Fruit fly (Drosophila melanogaster) whole organism, wandering third instar larva: ENCODE results near the gene Sry-delta.

Experiments used
- Abd-B ChIP-seq: fragments of >200 bp; optimal IDR thresholded peaks from 2 replicates; lab custom pipeline; 2017; ENCODE audit warnings: missing biosample characterization, missing genetic modification characterization
- CG32264 ChIP-seq: fragments of 200-800 bp; sonication (Bioruptor generic); optimal IDR thresholded peaks from 2 replicates; lab custom pipeline; 2016; ENCODE audit warnings: missing biosample characterization, missing genetic modification characterization
- CG9705 ChIP-seq: fragments of 200-800 bp; sonication (Bioruptor generic); optimal IDR thresholded peaks from 2 replicates; lab custom pipeline; 2018; ENCODE audit warnings: missing biosample characterization, mild to moderate bottlenecking, missing genetic modification characterization
- CrebA ChIP-seq: fragments of 200-800 bp; sonication (Bioruptor generic); optimal IDR thresholded peaks from 2 replicates; lab custom pipeline; 2016; ENCODE audit warnings: missing biosample characterization, mild to moderate bottlenecking, missing genetic modification characterization, borderline replicate concordance
- Dfd ChIP-seq: fragments of >200 bp; optimal IDR thresholded peaks from 2 replicates; lab custom pipeline; 2017; ENCODE audit warnings: missing biosample characterization, missing genetic modification characterization
- Dif ChIP-seq: fragments of 200-275, 200-300 bp; sonication (Bioruptor generic); optimal IDR thresholded peaks from 2 replicates; lab custom pipeline; 2018; ENCODE audit warnings: missing biosample characterization, missing genetic modification characterization; ENCODE audit not compliant: partially characterized antibody
- GATAd ChIP-seq: sonication (Bioruptor generic); optimal IDR thresholded peaks from 2 replicates; lab custom pipeline; 2016; ENCODE audit warnings: missing biosample characterization, missing genetic modification characterization
- HLH106 ChIP-seq: fragments of 200-800 bp; optimal IDR thresholded peaks from 3 replicates; lab custom pipeline; 2019; ENCODE audit warnings: missing biosample characterization, mild to moderate bottlenecking, missing genetic modification characterization, moderate library complexity
- Hnf4 ChIP-seq: fragments of 200-800 bp; sonication (Bioruptor generic); optimal IDR thresholded peaks from 2 replicates; lab custom pipeline; 2016; ENCODE audit warnings: missing biosample characterization, mild to moderate bottlenecking, missing genetic modification characterization
- Hr78 ChIP-seq: fragments of >200 bp; optimal IDR thresholded peaks from 2 replicates; lab custom pipeline; 2017; ENCODE audit warnings: missing biosample characterization, missing genetic modification characterization
- Hr83 ChIP-seq: fragments of 200-300 bp; sonication (Bioruptor generic); optimal IDR thresholded peaks from 2 replicates; lab custom pipeline; 2016; ENCODE audit warnings: missing biosample characterization, mild to moderate bottlenecking, missing genetic modification characterization, moderate library complexity; ENCODE audit not compliant: poor library complexity, severe bottlenecking
- Jra ChIP-seq: sonication (Bioruptor generic); optimal IDR thresholded peaks from 2 replicates; lab custom pipeline; 2016; ENCODE audit warnings: missing biosample characterization, missing genetic modification characterization
- Mio ChIP-seq: sonication (Bioruptor generic); optimal IDR thresholded peaks from 2 replicates; lab custom pipeline; 2016; ENCODE audit warnings: missing biosample characterization, missing genetic modification characterization
- Myc ChIP-seq: fragments of >200 bp; optimal IDR thresholded peaks from 2 replicates; lab custom pipeline; 2017
- N ChIP-seq: fragments of >200 bp; optimal IDR thresholded peaks from 2 replicates; lab custom pipeline; 2018; ENCODE audit warnings: missing biosample characterization, missing external identifiers, missing genetic modification characterization
- Rel ChIP-seq, 2 experiments: fragments of 200-800 bp; sonication (Bioruptor generic) in 1 of 2; optimal IDR thresholded peaks; 2 replicates in 1 of 2; 3 replicates in 1 of 2; lab custom pipeline; 2016 to 2019; ENCODE audit warnings: mild to moderate bottlenecking in 2 of 2, missing biosample characterization in 2 of 2, missing genetic modification characterization in 2 of 2, moderate library complexity in 1 of 2
- Sp1 ChIP-seq: fragments of 200-800 bp; sonication (Bioruptor generic); optimal IDR thresholded peaks from 3 replicates; lab custom pipeline; 2019; ENCODE audit warnings: missing biosample characterization, mild to moderate bottlenecking, missing genetic modification characterization, moderate library complexity
- Vsx2 ChIP-seq: fragments of 200-300, 225-300 bp; sonication (Bioruptor generic); optimal IDR thresholded peaks from 2 replicates; lab custom pipeline; 2018; ENCODE audit warnings: missing biosample characterization, missing genetic modification characterization; ENCODE audit not compliant: partially characterized antibody
- br ChIP-seq: fragments of 200-800 bp; sonication (Bioruptor generic); optimal IDR thresholded peaks from 2 replicates; lab custom pipeline; 2016; ENCODE audit warnings: missing biosample characterization, missing genetic modification characterization
- brk ChIP-seq: fragments of 200-800 bp; sonication (Bioruptor generic); optimal IDR thresholded peaks from 2 replicates; lab custom pipeline; 2016; ENCODE audit warnings: missing biosample characterization, mild to moderate bottlenecking, missing genetic modification characterization
- dl ChIP-seq, 2 experiments: fragments of 175-275, 200-275 bp in 1 of 2; fragments of 200-275 bp in 1 of 2; sonication (Bioruptor generic); optimal IDR thresholded peaks; lab custom pipeline; 2018; ENCODE audit warnings: mild to moderate bottlenecking in 2 of 2, missing biosample characterization in 2 of 2, missing genetic modification characterization in 2 of 2, moderate library complexity in 2 of 2; ENCODE audit not compliant: partially characterized antibody in 2 of 2, insufficient read depth in 1 of 2
- dmrt93B ChIP-seq: fragments of 200-800 bp; sonication (Bioruptor generic); optimal IDR thresholded peaks from 2 replicates; lab custom pipeline; 2018; ENCODE audit warnings: missing biosample characterization, mild to moderate bottlenecking, missing genetic modification characterization
- dsf ChIP-seq: sonication (Bioruptor generic); optimal IDR thresholded peaks from 2 replicates; lab custom pipeline; 2016; ENCODE audit warnings: missing biosample characterization, missing genetic modification characterization, borderline replicate concordance
- ey ChIP-seq: fragments of 200-800 bp; sonication (Bioruptor generic); optimal IDR thresholded peaks from 2 replicates; lab custom pipeline; 2016; ENCODE audit warnings: missing biosample characterization, missing genetic modification characterization
- foxo ChIP-seq, 2 experiments: fragments of 200-800 bp; sonication (Bioruptor generic); optimal IDR thresholded peaks; 2 replicates in 1 of 2; 3 replicates in 1 of 2; lab custom pipeline; 2016 to 2017; ENCODE audit warnings: missing biosample characterization in 2 of 2, missing genetic modification characterization in 2 of 2
- fru ChIP-seq: fragments of 200-800 bp; sonication (Bioruptor generic); optimal IDR thresholded peaks from 3 replicates; lab custom pipeline; 2016; ENCODE audit warnings: missing biosample characterization, mild to moderate bottlenecking, missing genetic modification characterization
- h ChIP-seq: fragments of 200-800 bp; sonication (Bioruptor generic); optimal IDR thresholded peaks from 3 replicates; lab custom pipeline; 2016; ENCODE audit warnings: missing biosample characterization, mild to moderate bottlenecking, missing genetic modification characterization
- jim ChIP-seq: fragments of 175-275, 200-325 bp; sonication (Bioruptor generic); optimal IDR thresholded peaks from 2 replicates; lab custom pipeline; 2016; ENCODE audit warnings: missing biosample characterization, mild to moderate bottlenecking, missing genetic modification characterization
- lola ChIP-seq: fragments of >200 bp; optimal IDR thresholded peaks from 2 replicates; lab custom pipeline; 2017; ENCODE audit warnings: missing biosample characterization, missing genetic modification characterization
- psq ChIP-seq: fragments of 200-800 bp; sonication (Bioruptor generic); optimal IDR thresholded peaks from 3 replicates; lab custom pipeline; 2017; ENCODE audit warnings: missing biosample characterization, mild to moderate bottlenecking, missing genetic modification characterization, moderate library complexity
- rgr ChIP-seq: fragments of 200-800 bp; sonication (Bioruptor generic); optimal IDR thresholded peaks from 3 replicates; lab custom pipeline; 2016; ENCODE audit warnings: missing biosample characterization, mild to moderate bottlenecking, missing genetic modification characterization
- sage ChIP-seq: fragments of 200-800 bp; sonication (Bioruptor generic); optimal IDR thresholded peaks from 2 replicates; lab custom pipeline; 2016; ENCODE audit warnings: missing biosample characterization, mild to moderate bottlenecking, missing genetic modification characterization
- sv ChIP-seq: fragments of 200-800 bp; sonication (Bioruptor generic); optimal IDR thresholded peaks from 3 replicates; lab custom pipeline; 2016; ENCODE audit warnings: missing biosample characterization, missing genetic modification characterization
- tai ChIP-seq: sonication (Bioruptor generic); optimal IDR thresholded peaks from 2 replicates; lab custom pipeline; 2016; ENCODE audit warnings: missing biosample characterization, missing genetic modification characterization
- usp ChIP-seq: fragments of >200 bp; optimal IDR thresholded peaks from 2 replicates; lab custom pipeline; 2017; ENCODE audit warnings: missing biosample characterization, missing genetic modification characterization
- woc ChIP-seq: sonication (Bioruptor generic); optimal IDR thresholded peaks from 2 replicates; lab custom pipeline; 2016; ENCODE audit warnings: missing biosample characterization, mild to moderate bottlenecking, missing genetic modification characterization

Sry-delta gene

dm6 chr3R:30083215-30083614, 40.1 kb downstream of the Sry-delta start:
- no peak for TF ChIP-seq lola (GFP tag; lab: Kevin White, UChicago)
- TF ChIP-seq psq (GFP tag; lab: Kevin White, UChicago) = peak; percentile 27
- no peak for TF ChIP-seq Rel (GFP tag; optimal IDR thresholded peaks at IDR 0.05; lab: Kevin White, UChicago)
- no peak for TF ChIP-seq Rel (tag; optimal IDR thresholded peaks at IDR 0.05; lab: Kevin White, UChicago)
- peak; percentile 42 for TF ChIP-seq ey (GFP tag; lab: Kevin White, UChicago)
- no peak for TF ChIP-seq CG32264 (GFP tag; lab: Kevin White, UChicago)
- TF ChIP-seq dsf (GFP tag; lab: Kevin White, UChicago) = no peak
- TF ChIP-seq woc (GFP tag; lab: Kevin White, UChicago) = no peak
- TF ChIP-seq Hr78 (GFP tag; lab: Kevin White, UChicago) = no peak
- no peak for TF ChIP-seq usp
- TF ChIP-seq brk = no peak
- no peak for TF ChIP-seq Jra (GFP tag; lab: Kevin White, UChicago)
- TF ChIP-seq Sp1 (GFP tag; lab: Kevin White, UChicago) = peak; percentile 15
- no peak for TF ChIP-seq Hnf4
- TF ChIP-seq HLH106 (tag; lab: Kevin White, UChicago) = peak; percentile 57
- TF ChIP-seq rgr = peak; percentile 29
- TF ChIP-seq tai (GFP tag; lab: Kevin White, UChicago) = no peak
- no peak for TF ChIP-seq fru
- no peak for TF ChIP-seq Myc
- TF ChIP-seq Mio (GFP tag; lab: Kevin White, UChicago) = no peak
- TF ChIP-seq CG9705 (GFP tag; lab: Kevin White, UChicago) = no peak
- TF ChIP-seq Hr83 (GFP tag; lab: Kevin White, UChicago) = no peak
- TF ChIP-seq sv (GFP tag; lab: Kevin White, UChicago) = no peak
- peak; percentile 2 for TF ChIP-seq br (GFP tag; lab: Kevin White, UChicago)
- peak in 1 of 2 experiments; percentile 3 for TF ChIP-seq foxo (GFP tag; optimal IDR thresholded peaks at IDR 0.05; lab: Kevin White, UChicago)
- peak; percentile 40 for TF ChIP-seq h
- TF ChIP-seq sage (GFP tag; lab: Kevin White, UChicago) = no peak
- TF ChIP-seq Dif (GFP tag; lab: Kevin White, UChicago) = no peak
- TF ChIP-seq dmrt93B = no peak
- TF ChIP-seq jim (GFP tag; lab: Kevin White, UChicago) = no peak
- TF ChIP-seq CrebA = no peak

dm6 chr3R:30084137-30084536, 41.0 kb downstream of the Sry-delta start:
- TF ChIP-seq CG32264 (GFP tag; lab: Kevin White, UChicago) = no peak
- TF ChIP-seq psq (GFP tag; lab: Kevin White, UChicago) = no peak
- no peak for TF ChIP-seq GATAd (GFP tag; lab: Kevin White, UChicago)
- TF ChIP-seq dmrt93B = no peak
- TF ChIP-seq fru = no peak
- TF ChIP-seq Vsx2 = no peak
- no peak for TF ChIP-seq foxo (GFP tag; optimal IDR thresholded peaks at IDR 0.05; lab: Kevin White, UChicago)
- no peak for TF ChIP-seq sage (GFP tag; lab: Kevin White, UChicago)
- no peak for TF ChIP-seq Jra (GFP tag; lab: Kevin White, UChicago)
- TF ChIP-seq usp = no peak
- no peak for TF ChIP-seq Abd-B
- no peak for TF ChIP-seq tai (GFP tag; lab: Kevin White, UChicago)
- TF ChIP-seq Hr78 (GFP tag; lab: Kevin White, UChicago) = no peak
- TF ChIP-seq jim (GFP tag; lab: Kevin White, UChicago) = no peak
- no peak for TF ChIP-seq Hnf4
- no peak for TF ChIP-seq dl (GFP tag; optimal IDR thresholded peaks at IDR 0.05; lab: Kevin White, UChicago; ENCODE audit: insufficient read depth in 1 of 2, partially characterized antibody in 2 of 2)
- no peak for TF ChIP-seq Dfd (GFP tag; lab: Kevin White, UChicago)
- TF ChIP-seq Hr83 (GFP tag; lab: Kevin White, UChicago) = no peak
- TF ChIP-seq dsf (GFP tag; lab: Kevin White, UChicago) = no peak

dm6 chr3R:30090261-30091006, 47.3 kb downstream of the Sry-delta start:
- TF ChIP-seq sv (GFP tag; lab: Kevin White, UChicago) (no peak), Myc (no peak), h (no peak), woc (GFP tag; lab: Kevin White, UChicago) (no peak), dsf (GFP tag; lab: Kevin White, UChicago) (no peak), usp (no peak), tai (GFP tag; lab: Kevin White, UChicago) (no peak), dl (GFP tag; optimal IDR thresholded peaks at IDR 0.05; lab: Kevin White, UChicago; ENCODE audit: insufficient read depth in 1 of 2, partially characterized antibody in 2 of 2) (no peak), N (GFP tag; lab: Kevin White, UChicago) (no peak), ey (GFP tag; lab: Kevin White, UChicago) (no peak)
